Fruit fly (Drosophila melanogaster): ENCODE measurements around the gene Kap-alpha3.

The Kap-alpha3 gene

DNA sequence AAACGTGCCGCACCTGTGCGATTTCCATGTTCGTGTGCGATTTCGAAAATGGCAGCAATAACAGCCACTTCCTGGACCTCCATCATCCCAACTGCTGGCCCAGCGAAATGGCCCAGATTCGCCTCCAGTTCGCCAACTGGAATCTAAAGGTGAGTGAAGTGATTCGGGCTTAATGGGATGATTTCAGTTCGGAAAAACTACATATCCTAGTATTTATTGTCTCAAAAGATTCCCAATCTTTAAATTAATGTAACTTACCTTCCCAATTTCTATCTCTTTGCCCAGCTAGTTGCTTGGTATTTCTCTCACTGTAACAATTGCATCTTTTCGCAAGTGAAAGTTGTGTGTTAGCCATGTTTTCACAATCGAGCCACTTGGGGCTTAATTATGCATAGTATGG lies 4.4 kb upstream of the Kap-alpha3 start:
- TF ChIP-seq CG15336 (GFP tag; IDR thresholded peaks at IDR 0.05) (peak; percentile 42; the same call in 1 of the 2 replicates), Hr4 (GFP tag; optimal IDR thresholded peaks at IDR 0.05) (peak; percentile 74), CG32006 (GFP tag; optimal IDR thresholded peaks at IDR 0.05) (peak; percentile 65), CG8119 (GFP tag; IDR thresholded peaks at IDR 0.05) (0 out of 3 replicates have a peak, but pooled peaks have one; percentile 43), Eip78C (GFP tag) (peak; percentile 52), CG6163 (GFP tag; IDR thresholded peaks at IDR 0.05) (no peak), CG3919 (GFP tag; optimal IDR thresholded peaks at IDR 0.05) (no peak)

dm6 chr3R:9581089-9581520 lies 3.6 kb upstream of the Kap-alpha3 start, which contains the start of gene CG8301:
CG8301 (plus strand) TSS chr3R:9581306.
- TF ChIP-seq topi (GFP tag; optimal IDR thresholded peaks at IDR 0.05), result no peak
- no peak for TF ChIP-seq Blimp-1 (GFP tag; optimal IDR thresholded peaks at IDR 0.05)
- TF ChIP-seq lz (GFP tag; optimal IDR thresholded peaks at IDR 0.05), result peak; percentile 34
- peak; percentile 8 for TF ChIP-seq CG3919 (GFP tag; optimal IDR thresholded peaks at IDR 0.05)
- TF ChIP-seq eg (GFP tag; IDR thresholded peaks at IDR 0.05), result peak; percentile 58
- TF ChIP-seq pdm3 (GFP tag; optimal IDR thresholded peaks at IDR 0.05), result peak; percentile 50
- peak; percentile 23 for TF ChIP-seq achi (GFP tag; optimal IDR thresholded peaks at IDR 0.05)
- TF ChIP-seq OdsH (GFP tag; optimal IDR thresholded peaks at IDR 0.05), result peak; percentile 53
- TF ChIP-seq Lpt (GFP tag; optimal IDR thresholded peaks at IDR 0.05), result peak; percentile 21
- TF ChIP-seq CG15336 (GFP tag; IDR thresholded peaks at IDR 0.05), result peak; percentile 63
- peak; percentile 11 for TF ChIP-seq Sox14 (GFP tag; optimal IDR thresholded peaks at IDR 0.05)
- peak; percentile 57; the same call in 2 of the 3 replicates for TF ChIP-seq CG8119 (GFP tag; IDR thresholded peaks at IDR 0.05)
- peak; percentile 10 for TF ChIP-seq CG34406 (GFP tag; optimal IDR thresholded peaks at IDR 0.05)
- peak; percentile 35 for TF ChIP-seq Eip78C (GFP tag)
- peak; percentile 45 for TF ChIP-seq CG7368 (GFP tag; optimal IDR thresholded peaks at IDR 0.05)
- peak; percentile 27 for TF ChIP-seq CG16779 (tag; optimal IDR thresholded peaks at IDR 0.05)
- TF ChIP-seq esn (GFP tag; optimal IDR thresholded peaks at IDR 0.05), result peak; percentile 51
- peak; percentile 28 for TF ChIP-seq Eip75B (GFP tag; optimal IDR thresholded peaks at IDR 0.05)
- TF ChIP-seq CG10631 (GFP tag; optimal IDR thresholded peaks at IDR 0.05), result no peak
- TF ChIP-seq CG6792 (GFP tag; optimal IDR thresholded peaks at IDR 0.05), result peak; percentile 30
- TF ChIP-seq Ets96B (tag; optimal IDR thresholded peaks at IDR 0.05), result peak; percentile 21
- TF ChIP-seq CG32006 (GFP tag; optimal IDR thresholded peaks at IDR 0.05), result peak; percentile 51
- TF ChIP-seq fd59A (GFP tag; optimal IDR thresholded peaks at IDR 0.05), result no peak
- TF ChIP-seq Eip93F (GFP tag; optimal IDR thresholded peaks at IDR 0.05), result no peak
- peak in 1 of 2 experiments; percentile 21 for TF ChIP-seq ss (GFP tag; optimal IDR thresholded peaks at IDR 0.05)
- TF ChIP-seq acj6 (GFP tag; optimal IDR thresholded peaks at IDR 0.05), result peak; percentile 33
- TF ChIP-seq Hr4 (GFP tag; optimal IDR thresholded peaks at IDR 0.05), result peak; percentile 59
- no peak for TF ChIP-seq CG6163 (GFP tag; IDR thresholded peaks at IDR 0.05)
- TF ChIP-seq net (GFP tag; optimal IDR thresholded peaks at IDR 0.05), result peak; percentile 49

- TF ChIP-seq dac (GFP tag; optimal IDR thresholded peaks at IDR 0.05), result peak; percentile 98
- peak; percentile 81 for TF ChIP-seq Blimp-1 (GFP tag; optimal IDR thresholded peaks at IDR 0.05)
- TF ChIP-seq eg (GFP tag; IDR thresholded peaks at IDR 0.05), result peak; percentile 99
- TF ChIP-seq CG6808 (GFP tag; optimal IDR thresholded peaks at IDR 0.05), result peak; percentile 91
- TF ChIP-seq CG6163 (GFP tag; IDR thresholded peaks at IDR 0.05), result peak; percentile 99
- TF ChIP-seq acj6 (GFP tag; optimal IDR thresholded peaks at IDR 0.05), result peak; percentile 98
- peak; percentile 98 for TF ChIP-seq Ets96B (tag; optimal IDR thresholded peaks at IDR 0.05)
- peak; percentile 97 for TF ChIP-seq CG4318 (GFP tag; optimal IDR thresholded peaks at IDR 0.05)
- TF ChIP-seq salr (GFP tag; optimal IDR thresholded peaks at IDR 0.05), result peak; percentile 95 to 98
- peak; percentile 96 for TF ChIP-seq CG6276 (GFP tag; optimal IDR thresholded peaks at IDR 0.05)
- TF ChIP-seq Sox14 (GFP tag; optimal IDR thresholded peaks at IDR 0.05), result peak; percentile 96
- TF ChIP-seq Met (GFP tag; optimal IDR thresholded peaks at IDR 0.05), result peak; percentile 96
- TF ChIP-seq CG10631 (GFP tag; optimal IDR thresholded peaks at IDR 0.05), result peak; percentile 99
- peak; percentile 98 for TF ChIP-seq CG32006 (GFP tag; optimal IDR thresholded peaks at IDR 0.05)
- TF ChIP-seq Gug (GFP tag; IDR thresholded peaks at IDR 0.05), result peak; percentile 97
- TF ChIP-seq Lpt (GFP tag; optimal IDR thresholded peaks at IDR 0.05), result peak; percentile 96
- TF ChIP-seq CG8632 (GFP tag; optimal IDR thresholded peaks at IDR 0.05), result peak; percentile 97
- peak; percentile 96 for TF ChIP-seq Hr39 (GFP tag; optimal IDR thresholded peaks at IDR 0.05)
- peak; percentile 93 for TF ChIP-seq CG1621 (tag; optimal IDR thresholded peaks at IDR 0.05)
- peak; percentile 91 for TF ChIP-seq CG9139 (GFP tag; optimal IDR thresholded peaks at IDR 0.05)
- peak; percentile 95 for TF ChIP-seq CG8319 (GFP tag; optimal IDR thresholded peaks at IDR 0.05)
- TF ChIP-seq CG3032 (tag; optimal IDR thresholded peaks at IDR 0.05), result peak; percentile 97
- TF ChIP-seq fkh (GFP tag; optimal IDR thresholded peaks at IDR 0.05), result peak; percentile 58
- peak; percentile 97 for TF ChIP-seq CG8119 (GFP tag; IDR thresholded peaks at IDR 0.05)
- TF ChIP-seq CG7368 (GFP tag; optimal IDR thresholded peaks at IDR 0.05), result peak; percentile 94
- peak; percentile 97 for TF ChIP-seq net (GFP tag; optimal IDR thresholded peaks at IDR 0.05)
- TF ChIP-seq spab (GFP tag; optimal IDR thresholded peaks at IDR 0.05), result peak; percentile 91
Measured at dm6 chr3R:9573812-9574587, 3.5 kb downstream of the Kap-alpha3 start, which contains the start of gene CG9399. CG9399 (minus strand) TSS chr3R:9574211.
